Fruit fly (Drosophila melanogaster): ENCODE measurements around the gene CG31697.
A peak's percentile ranks its signal among the peaks of the same experiment; 100 is the strongest.

CG31697 gene

DNA sequence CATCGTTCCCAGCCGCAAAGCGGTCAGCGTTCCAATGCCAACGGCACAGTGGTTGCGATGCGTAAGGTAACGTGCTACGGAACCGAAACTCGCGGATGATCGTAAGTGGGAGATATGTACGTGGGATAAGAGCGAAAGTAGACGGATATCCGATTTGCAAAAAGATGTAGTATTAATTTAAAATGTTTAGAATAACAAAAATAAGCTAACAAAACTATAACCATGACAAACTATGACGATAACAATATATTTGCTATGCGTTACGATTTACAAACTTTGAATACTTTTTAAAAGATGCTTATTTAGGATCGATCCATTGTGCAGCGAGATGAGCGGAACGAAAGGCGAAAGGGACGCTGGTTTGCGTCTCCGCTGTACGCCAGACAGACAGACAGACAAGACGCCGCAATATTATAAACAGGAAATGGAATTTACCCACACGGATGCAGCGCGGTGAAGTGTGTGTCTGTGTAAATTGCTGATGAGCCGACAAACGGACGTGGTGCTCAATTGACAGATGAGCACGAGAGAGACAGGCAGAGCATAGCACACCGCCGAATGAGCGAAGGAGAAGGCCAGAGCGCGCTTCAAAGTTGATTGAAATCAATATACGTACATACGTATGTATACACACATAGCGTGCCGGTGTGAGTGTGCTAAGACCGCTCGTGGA lies 40.5 kb downstream of the CG31697 start (continued):
- TF ChIP-seq CG15073 (GFP tag; optimal IDR thresholded peaks at IDR 0.05) (peak; percentile 80), CG8290 (GFP tag; optimal IDR thresholded peaks at IDR 0.05) (peak; percentile 91), CG8290 (tag; optimal IDR thresholded peaks at IDR 0.05) (peak; percentile 89 to 94), Abd-B (GFP tag; optimal IDR thresholded peaks at IDR 0.05) (peak; percentile 97), ATbp (GFP tag; optimal IDR thresholded peaks at IDR 0.05) (peak; percentile 88), HLH4C (GFP tag; IDR thresholded peaks at IDR 0.05; ENCODE audit: partially characterized antibody) (no peak), p53 (GFP tag; optimal IDR thresholded peaks at IDR 0.05) (peak; percentile 91), mirr (GFP tag; optimal IDR thresholded peaks at IDR 0.05) (peak; percentile 78), CG10979 (tag; optimal IDR thresholded peaks at IDR 0.05) (peak; percentile 96), CG7372 (GFP tag; IDR thresholded peaks at IDR 0.05) (peak; percentile 94), CG4707 (GFP tag; optimal IDR thresholded peaks at IDR 0.05) (peak; percentile 99), abd-A (tag; optimal IDR thresholded peaks at IDR 0.05) (peak; percentile 90), onecut (GFP tag; IDR thresholded peaks at IDR 0.05) (peak; percentile 73), Hand (GFP tag; optimal IDR thresholded peaks at IDR 0.05) (peak; percentile 85), zfh2 (GFP tag; optimal IDR thresholded peaks at IDR 0.05) (peak; percentile 97), gsb-n (tag; optimal IDR thresholded peaks at IDR 0.05) (peak; percentile 96), unpg (GFP tag; optimal IDR thresholded peaks at IDR 0.05) (peak; percentile 96), CG7556 (GFP tag; optimal IDR thresholded peaks at IDR 0.05) (peak; percentile 98), lov (optimal IDR thresholded peaks at IDR 0.05) (no peak), lov (GFP tag; IDR thresholded peaks at IDR 0.05) (peak; percentile 68; the same call in 1 of the 3 replicates), CG4282 (GFP tag; optimal IDR thresholded peaks at IDR 0.05) (peak; percentile 93), CG4360 (GFP tag; IDR thresholded peaks at IDR 0.05) (no peak; the same call in 1 of the 2 replicates), Fer1 (GFP tag; optimal IDR thresholded peaks at IDR 0.05) (peak; percentile 94), dmrt11E (tag; optimal IDR thresholded peaks at IDR 0.05) (peak; percentile 95), dmrt99B (tag; optimal IDR thresholded peaks at IDR 0.05) (peak; percentile 97), jigr1 (GFP tag; IDR thresholded peaks at IDR 0.05) (peak; percentile 94), cg (GFP tag; optimal IDR thresholded peaks at IDR 0.05) (peak; percentile 92), stc (GFP tag; IDR thresholded peaks at IDR 0.05) (peak; percentile 94), Hmr (GFP tag; optimal IDR thresholded peaks at IDR 0.05) (peak; percentile 97), CG2889 (GFP tag; IDR thresholded peaks at IDR 0.05) (peak; percentile 92), Asciz (GFP tag; optimal IDR thresholded peaks at IDR 0.05) (peak; percentile 92), CG18476 (GFP tag; optimal IDR thresholded peaks at IDR 0.05) (peak; percentile 97), CG11696 (GFP tag; IDR thresholded peaks at IDR 0.05) (peak; percentile 73; the same call in 1 of the 2 replicates), Dad (GFP tag; optimal IDR thresholded peaks at IDR 0.05) (peak; percentile 96), Gug (GFP tag; IDR thresholded peaks at IDR 0.05) (peak; percentile 97), Bdp1 (GFP tag; optimal IDR thresholded peaks at IDR 0.05) (peak; percentile 89), schlank (tag; optimal IDR thresholded peaks at IDR 0.05) (peak; percentile 86), Atf3 (GFP tag; optimal IDR thresholded peaks at IDR 0.05) (peak; percentile 95), ttk (GFP tag; IDR thresholded peaks at IDR 0.05) (peak; percentile 85), Mes4 (GFP tag; optimal IDR thresholded peaks at IDR 0.05) (peak; percentile 93), HLHmδ (GFP tag; optimal IDR thresholded peaks at IDR 0.05) (peak; percentile 98), HLH54F (GFP tag; optimal IDR thresholded peaks at IDR 0.05) (peak; percentile 98), ap (GFP tag; IDR thresholded peaks at IDR 0.05) (peak; percentile 85), Lhr (GFP tag; optimal IDR thresholded peaks at IDR 0.05) (peak; percentile 88), BEAF-32 (GFP tag; optimal IDR thresholded peaks at IDR 0.05) (peak; percentile 26), CG8281 (tag; optimal IDR thresholded peaks at IDR 0.05) (peak; percentile 79), CG12155 (GFP tag; optimal IDR thresholded peaks at IDR 0.05) (peak; percentile 94), Optix (GFP tag; IDR thresholded peaks at IDR 0.05) (peak; percentile 94), CG6689 (GFP tag; IDR thresholded peaks at IDR 0.05) (peak; percentile 96), Pdp1 (GFP tag; optimal IDR thresholded peaks at IDR 0.05) (peak; percentile 93 to 98)

Measured in whole organism, embryonic.